Worm (Caenorhabditis elegans) whole organism, young adult: Measurements from ENCODE around the gene unc-5.
A peak's percentile ranks its signal among the peaks of the same experiment; 100 is the strongest.

Experiments used
- B0035.1 ChIP-seq: sonication (generic microtip); optimal IDR thresholded peaks from 2 replicates; lab custom pipeline; 2016; ENCODE audit warnings: missing genetic modification characterization, mild to moderate bottlenecking, missing compliant biosample characterization, missing genotype, missing genetic modification reagents
- B0261.1 ChIP-seq: sonication (generic microtip); optimal IDR thresholded peaks from 2 replicates; lab custom pipeline; 2016; ENCODE audit warnings: mild to moderate bottlenecking, missing genetic modification characterization, moderate library complexity, missing compliant biosample characterization
- B0336.3 ChIP-seq: fragments of 200-800 bp; sonication (Bioruptor generic); IDR thresholded peaks from 2 replicates; pipeline ENCODE4 v1.3.6; 2022; ENCODE audit warnings: missing genetic modification characterization, missing compliant biosample characterization
- C17E4.6 ChIP-seq: fragments of 200-800 bp; sonication (Bioruptor generic); IDR thresholded peaks from 2 replicates; pipeline ENCODE4 v1.3.6; 2022; ENCODE audit warnings: missing genetic modification reagents, missing genetic modification characterization, missing compliant biosample characterization
- F33H1.4 ChIP-seq: fragments of 200-800 bp; sonication (Bioruptor generic); IDR thresholded peaks from 2 replicates; pipeline ENCODE4 v1.3.6; 2022; ENCODE audit warnings: missing genetic modification reagents, missing genetic modification characterization, missing compliant biosample characterization
- F39B2.1 ChIP-seq: fragments of 200-800 bp; sonication (Bioruptor generic); IDR thresholded peaks from 2 replicates; pipeline ENCODE4 v1.3.6; 2022; ENCODE audit warnings: missing genetic modification reagents, missing genetic modification characterization, missing compliant biosample characterization
- F49E8.2 ChIP-seq: sonication (generic microtip); optimal IDR thresholded peaks from 3 replicates; lab custom pipeline; 2017; ENCODE audit warnings: missing genetic modification characterization, mild to moderate bottlenecking, missing compliant biosample characterization, antibody characterized with exemption, moderate library complexity; ENCODE audit not compliant: insufficient read depth
- F57A8.1 ChIP-seq: fragments of 200-800 bp; sonication (Bioruptor generic); optimal IDR thresholded peaks from 2 replicates; lab custom pipeline; 2018; ENCODE audit warnings: mild to moderate bottlenecking, missing genetic modification characterization, moderate library complexity, missing compliant biosample characterization
- F57C9.4 ChIP-seq: sonication (generic microtip); optimal IDR thresholded peaks from 2 replicates; lab custom pipeline; 2017; ENCODE audit warnings: mild to moderate bottlenecking, missing genetic modification characterization, missing compliant biosample characterization
- T26A5.8 ChIP-seq: sonication (generic microtip); optimal IDR thresholded peaks from 2 replicates; lab custom pipeline; 2016; ENCODE audit warnings: missing genetic modification characterization, missing compliant biosample characterization
- Y79H2A.3 ChIP-seq: fragments of 200-800 bp; sonication (Bioruptor generic); conservative IDR thresholded peaks from 2 replicates; pipeline ENCODE4 v1.3.6; 2022; ENCODE audit warnings: missing genetic modification reagents, missing genetic modification characterization, missing compliant biosample characterization
- Y95B8A.8 ChIP-seq: fragments of 200-800 bp; sonication (Bioruptor generic); IDR thresholded peaks from 2 replicates; pipeline ENCODE4 v1.3.6; 2022; ENCODE audit warnings: missing genetic modification reagents, missing genetic modification characterization, missing compliant biosample characterization
- athp-1 ChIP-seq: sonication (generic microtip); optimal IDR thresholded peaks from 2 replicates; lab custom pipeline; 2017; ENCODE audit warnings: mild to moderate bottlenecking, missing genetic modification characterization, missing compliant biosample characterization
- bed-1 ChIP-seq: fragments of 200-800 bp; sonication (Bioruptor generic); IDR thresholded peaks from 2 replicates; pipeline ENCODE4 v1.3.6; 2022; ENCODE audit warnings: missing genetic modification reagents, missing genetic modification characterization, missing compliant biosample characterization
- cebp-1 ChIP-seq, 2 experiments: fragments of 200-800 bp in 1 of 2; sonication (Bioruptor generic) in 1 of 2; sonication (generic microtip) in 1 of 2; IDR thresholded peaks in 1 of 2; optimal IDR thresholded peaks in 1 of 2; 2 replicates each; pipeline versions ENCODE4 v1.3.6 to Lab custom; 2017 to 2022; ENCODE audit warnings: missing compliant biosample characterization in 2 of 2, missing genetic modification characterization in 2 of 2, mild to moderate bottlenecking in 1 of 2, missing genetic modification reagents in 1 of 2, moderate library complexity in 1 of 2
- ceh-27 ChIP-seq: fragments of 200-800 bp; sonication (Bioruptor generic); optimal IDR thresholded peaks from 2 replicates; lab custom pipeline; 2018; ENCODE audit warnings: mild to moderate bottlenecking, missing genetic modification characterization, moderate library complexity, missing compliant biosample characterization
- ceh-91 ChIP-seq: fragments of 200-800 bp; sonication (Bioruptor generic); IDR thresholded peaks from 2 replicates; pipeline ENCODE4 v1.3.6; 2022; ENCODE audit warnings: missing genetic modification reagents, missing genetic modification characterization, missing compliant biosample characterization
- dpff-1 ChIP-seq: sonication (generic microtip); optimal IDR thresholded peaks from 2 replicates; lab custom pipeline; 2017; ENCODE audit warnings: mild to moderate bottlenecking, missing genetic modification characterization, missing compliant biosample characterization
- efl-1 ChIP-seq: fragments of 150-350 bp; optimal IDR thresholded peaks from 2 replicates; lab custom pipeline; 2014; ENCODE audit warnings: missing biosample characterization, missing genetic modification reagents, missing genetic modification characterization
- fkh-3 ChIP-seq: sonication (generic microtip); optimal IDR thresholded peaks from 2 replicates; lab custom pipeline; 2016; ENCODE audit warnings: mild to moderate bottlenecking, missing genetic modification characterization, missing compliant biosample characterization
- gei-17 ChIP-seq: fragments of 200-800 bp; sonication (Bioruptor generic); optimal IDR thresholded peaks from 2 replicates; lab custom pipeline; 2018; ENCODE audit warnings: mild to moderate bottlenecking, missing genetic modification characterization, missing compliant biosample characterization
- hmg-1.2 ChIP-seq: fragments of 200-800 bp; sonication (Bioruptor generic); IDR thresholded peaks from 2 replicates; pipeline ENCODE4 v1.3.6; 2022; ENCODE audit warnings: missing genetic modification reagents, missing genetic modification characterization, missing compliant biosample characterization
- hsf-1 ChIP-seq: fragments of 200-800 bp; sonication (Bioruptor generic); IDR thresholded peaks from 2 replicates; pipeline ENCODE4 v1.3.6; 2022; ENCODE audit warnings: missing genetic modification reagents, missing genetic modification characterization, missing compliant biosample characterization
- let-607 ChIP-seq, 2 experiments: fragments of 200-800 bp in 1 of 2; sonication (Bioruptor generic) in 1 of 2; sonication (generic microtip) in 1 of 2; optimal IDR thresholded peaks; 2 replicates each; lab custom pipeline; 2016 to 2018; ENCODE audit warnings: mild to moderate bottlenecking in 2 of 2, missing compliant biosample characterization in 2 of 2, missing genetic modification characterization in 2 of 2, moderate library complexity in 2 of 2, missing genotype in 1 of 2
- lin-35 ChIP-seq, 3 experiments: fragments of 150-350 bp in 2 of 3; sonication (generic microtip) in 1 of 3; optimal IDR thresholded peaks; 2 replicates each; lab custom pipeline; 2014 to 2018; ENCODE audit warnings: missing biosample characterization in 3 of 3, missing genetic modification characterization in 3 of 3, missing genetic modification reagents in 3 of 3
- lin-40 ChIP-seq: sonication (generic microtip); optimal IDR thresholded peaks from 2 replicates; lab custom pipeline; 2016; ENCODE audit warnings: missing genetic modification characterization, mild to moderate bottlenecking, missing compliant biosample characterization, missing genotype, missing genetic modification reagents
- lin-54 ChIP-seq: fragments of 200-800 bp; sonication (Bioruptor generic); optimal IDR thresholded peaks from 2 replicates; lab custom pipeline; 2018; ENCODE audit warnings: mild to moderate bottlenecking, missing genetic modification characterization, missing compliant biosample characterization
- lir-1 ChIP-seq: fragments of 200-800 bp; sonication (Bioruptor generic); conservative IDR thresholded peaks from 2 replicates; pipeline ENCODE4 v1.3.6; 2022; ENCODE audit warnings: missing genetic modification reagents, missing genetic modification characterization, missing compliant biosample characterization
- lsl-1 ChIP-seq: fragments of 200-800 bp; sonication (Bioruptor generic); optimal IDR thresholded peaks from 2 replicates; lab custom pipeline; 2018; ENCODE audit warnings: mild to moderate bottlenecking, missing genetic modification characterization, moderate library complexity, missing compliant biosample characterization
- mcd-1 ChIP-seq: fragments of 200-800 bp; sonication (Bioruptor generic); IDR thresholded peaks from 2 replicates; pipeline ENCODE4 v1.3.6; 2022; ENCODE audit warnings: missing genetic modification reagents, missing genetic modification characterization, missing compliant biosample characterization
- mel-28 ChIP-seq: sonication (generic microtip); optimal IDR thresholded peaks from 2 replicates; lab custom pipeline; 2016; ENCODE audit warnings: borderline replicate concordance, mild to moderate bottlenecking, missing genetic modification characterization, missing compliant biosample characterization
- mxl-1 ChIP-seq: sonication (generic microtip); optimal IDR thresholded peaks from 2 replicates; lab custom pipeline; 2016; ENCODE audit warnings: missing genetic modification characterization, missing compliant biosample characterization
- nfya-2 ChIP-seq: fragments of 200-800 bp; sonication (Bioruptor generic); IDR thresholded peaks from 2 replicates; pipeline ENCODE4 v1.3.6; 2022; ENCODE audit warnings: missing genetic modification reagents, missing genetic modification characterization, missing compliant biosample characterization
- nfyb-1 ChIP-seq: fragments of 200-800 bp; sonication (Bioruptor generic); IDR thresholded peaks from 2 replicates; pipeline ENCODE4 v1.3.6; 2022; ENCODE audit warnings: missing genetic modification reagents, missing genetic modification characterization, missing compliant biosample characterization
- nhr-27 ChIP-seq: fragments of 200-800 bp; sonication (Bioruptor generic); optimal IDR thresholded peaks from 2 replicates; lab custom pipeline; 2018; ENCODE audit warnings: mild to moderate bottlenecking, missing genetic modification characterization, moderate library complexity, missing compliant biosample characterization
- nhr-90 ChIP-seq: sonication (generic microtip); optimal IDR thresholded peaks from 2 replicates; lab custom pipeline; 2016; ENCODE audit warnings: missing genotype, mild to moderate bottlenecking, missing genetic modification characterization, missing compliant biosample characterization
- pha-4 ChIP-seq: fragments of 150-350 bp; sonication (generic microtip); optimal IDR thresholded peaks from 2 replicates; lab custom pipeline; 2014; ENCODE audit warnings: missing biosample characterization, missing genetic modification reagents, missing genetic modification characterization
- repo-1 ChIP-seq: sonication (generic microtip); optimal IDR thresholded peaks from 2 replicates; lab custom pipeline; 2017; ENCODE audit warnings: mild to moderate bottlenecking, missing genetic modification characterization, missing compliant biosample characterization
- snpc-3.4 ChIP-seq: sonication (generic microtip); optimal IDR thresholded peaks from 2 replicates; lab custom pipeline; 2017; ENCODE audit warnings: missing genetic modification characterization, mild to moderate bottlenecking, missing compliant biosample characterization, antibody characterized with exemption, moderate library complexity, missing genotype, missing genetic modification reagents
- snpc-4 ChIP-seq, 5 experiments: fragments of 150-350 bp in 1 of 5; sonication (generic microtip) in 4 of 5; optimal IDR thresholded peaks; 2 replicates each; lab custom pipeline; 2014 to 2018; ENCODE audit warnings: missing genetic modification characterization in 5 of 5, missing biosample characterization in 3 of 5, antibody characterized with exemption in 2 of 5, mild to moderate bottlenecking in 2 of 5, missing compliant biosample characterization in 2 of 5, missing genotype in 2 of 5, moderate library complexity in 2 of 5, missing genetic modification reagents in 1 of 5
- tbp1 ChIP-seq: fragments of 200-800 bp; sonication (Bioruptor generic); optimal IDR thresholded peaks from 2 replicates; lab custom pipeline; 2018; ENCODE audit warnings: mild to moderate bottlenecking, missing genetic modification characterization, missing compliant biosample characterization
- tbx-9 ChIP-seq: sonication (generic microtip); optimal IDR thresholded peaks from 2 replicates; lab custom pipeline; 2016; ENCODE audit warnings: borderline replicate concordance, missing genetic modification characterization, inconsistent platforms, missing compliant biosample characterization
- tlf-1 ChIP-seq: fragments of 200-800 bp; sonication (Bioruptor generic); optimal IDR thresholded peaks from 2 replicates; lab custom pipeline; 2018; ENCODE audit warnings: mild to moderate bottlenecking, missing genetic modification characterization, missing compliant biosample characterization
- xnd-1 ChIP-seq: sonication (generic microtip); optimal IDR thresholded peaks from 2 replicates; lab custom pipeline; 2016; ENCODE audit warnings: missing genotype, missing genetic modification reagents, missing genetic modification characterization, missing compliant biosample characterization
- zfh-2 ChIP-seq: fragments of 200-800 bp; sonication (Bioruptor generic); conservative IDR thresholded peaks from 2 replicates; pipeline ENCODE4 v1.3.6; 2022; ENCODE audit warnings: missing genetic modification reagents, missing genetic modification characterization, missing compliant biosample characterization
- ztf-26 ChIP-seq: sonication (generic microtip); optimal IDR thresholded peaks from 2 replicates; lab custom pipeline; 2017; ENCODE audit warnings: missing genetic modification characterization, missing compliant biosample characterization

unc-5 gene

ce11 chrIV:5473098-5473497 is 55.0 kb downstream of the unc-5 start (continued):
- TF ChIP-seq hmg-1.2 (GFP tag; lab: Robert Waterston, UW), result peak; percentile 43
- TF ChIP-seq Y95B8A.8 (GFP tag; lab: Robert Waterston, UW), result 0 out of 2 replicates have a peak, but pooled peaks have one; percentile 60
- TF ChIP-seq lin-40, result no peak
- TF ChIP-seq cebp-1 (GFP tag; IDR thresholded peaks at IDR 0.05; lab: Robert Waterston, UW), result no peak
- TF ChIP-seq cebp-1 (tag; optimal IDR thresholded peaks at IDR 0.05; lab: Kevin White, UChicago), result no peak
- no peak for TF ChIP-seq B0261.1
- no peak for TF ChIP-seq athp-1
- no peak for TF ChIP-seq gei-17 (GFP tag; lab: Kevin White, UChicago)
- peak; percentile 26 for TF ChIP-seq efl-1
- no peak for TF ChIP-seq F57A8.1 (GFP tag; lab: Kevin White, UChicago)
- peak; percentile 55 for TF ChIP-seq F33H1.4 (GFP tag; lab: Robert Waterston, UW)
- TF ChIP-seq ceh-27 (GFP tag; lab: Kevin White, UChicago), result no peak
- TF ChIP-seq fkh-3 (tag; lab: Kevin White, UChicago), result no peak
- TF ChIP-seq lir-1 (GFP tag; lab: Robert Waterston, UW), result 0 out of 2 replicates have a peak, but pooled peaks have one; percentile 48
- TF ChIP-seq lin-54 (GFP tag; lab: Kevin White, UChicago), result peak; percentile 39
- TF ChIP-seq nfya-2 (GFP tag; lab: Robert Waterston, UW), result no peak; the same call in 1 of the 2 replicates
- peak; percentile 33 for TF ChIP-seq xnd-1 (tag; lab: Kevin White, UChicago)
- TF ChIP-seq B0035.1 (tag; lab: Kevin White, UChicago), result no peak
- peak; percentile 2 for TF ChIP-seq snpc-3.4 (tag; lab: Kevin White, UChicago)
- TF ChIP-seq lin-35 (GFP tag; optimal IDR thresholded peaks at IDR 0.05; lab: Kevin White, UChicago), result peak in 1 of 3 experiments; percentile 42
- peak; percentile 53; the same call in 1 of the 2 replicates for TF ChIP-seq Y79H2A.3 (GFP tag; lab: Robert Waterston, UW)
- no peak for TF ChIP-seq mcd-1 (GFP tag; lab: Robert Waterston, UW)
- 0 out of 2 replicates have a peak, but pooled peaks have one; percentile 32 for TF ChIP-seq B0336.3
- no peak for TF ChIP-seq pha-4 (tag; lab: Kevin White, UChicago)
- no peak for TF ChIP-seq ztf-26 (tag; lab: Kevin White, UChicago)
- TF ChIP-seq F39B2.1 (GFP tag; lab: Robert Waterston, UW), result no peak; the same call in 1 of the 2 replicates
- TF ChIP-seq nhr-90 (tag; lab: Kevin White, UChicago), result no peak
- no peak for TF ChIP-seq mel-28 (tag; lab: Kevin White, UChicago)
- no peak for TF ChIP-seq tbx-9 (tag; lab: Kevin White, UChicago)
- no peak for TF ChIP-seq F57C9.4 (tag; lab: Kevin White, UChicago)
- TF ChIP-seq C17E4.6 (GFP tag; lab: Robert Waterston, UW), result peak; percentile 67; the same call in 1 of the 2 replicates
- peak; percentile 34 for TF ChIP-seq snpc-4 (GFP tag; optimal IDR thresholded peaks at IDR 0.05; lab: Kevin White, UChicago)
- TF ChIP-seq snpc-4 (tag; optimal IDR thresholded peaks at IDR 0.05; lab: Kevin White, UChicago), result peak in 3 of 4 experiments; percentile 19 to 86 (median 74)
- TF ChIP-seq ceh-91, result 0 out of 2 replicates have a peak, but pooled peaks have one; percentile 20
- TF ChIP-seq nfyb-1, result 0 out of 2 replicates have a peak, but pooled peaks have one; percentile 8
- TF ChIP-seq T26A5.8, result no peak
- TF ChIP-seq hsf-1 (GFP tag; lab: Robert Waterston, UW), result peak; percentile 25; the same call in 1 of the 2 replicates
- TF ChIP-seq tbp1, result peak; percentile 31
- TF ChIP-seq F49E8.2 (tag; lab: Kevin White, UChicago), result peak; percentile 57
- no peak for TF ChIP-seq let-607 (tag; optimal IDR thresholded peaks at IDR 0.05; lab: Kevin White, UChicago)
- TF ChIP-seq bed-1 (GFP tag; lab: Robert Waterston, UW), result no peak
- no peak for TF ChIP-seq nhr-27
- no peak for TF ChIP-seq dpff-1 (tag; lab: Kevin White, UChicago)
- TF ChIP-seq mxl-1, result no peak
- no peak for TF ChIP-seq zfh-2 (GFP tag; lab: Robert Waterston, UW)
- peak; percentile 26 for TF ChIP-seq lsl-1 (GFP tag; lab: Kevin White, UChicago)
- no peak for TF ChIP-seq repo-1
- peak; percentile 11 for TF ChIP-seq tlf-1 (GFP tag; lab: Kevin White, UChicago)
